Worm (Caenorhabditis elegans) whole organism, late embryonic: ENCODE measurements around the gene ham-3.

Source experiments
- C08G9.2 ChIP-seq: sonication (generic microtip); optimal IDR thresholded peaks from 2 replicates; lab custom pipeline; 2016; ENCODE audit warnings: mild to moderate bottlenecking, missing genetic modification characterization, moderate library complexity, missing compliant biosample characterization
- F13H6.1 ChIP-seq: sonication (generic microtip); optimal IDR thresholded peaks from 2 replicates; lab custom pipeline; 2016; ENCODE audit warnings: missing genetic modification characterization, missing compliant biosample characterization
- K02D7.2 ChIP-seq: sonication (generic microtip); optimal IDR thresholded peaks from 2 replicates; lab custom pipeline; 2017; ENCODE audit warnings: mild to moderate bottlenecking, missing genetic modification characterization, missing compliant biosample characterization
- K09A11.1 ChIP-seq: sonication (generic microtip); optimal IDR thresholded peaks from 2 replicates; lab custom pipeline; 2017; ENCODE audit warnings: antibody characterized with exemption, mild to moderate bottlenecking, missing genetic modification characterization, missing compliant biosample characterization; ENCODE audit not compliant: insufficient read depth
- T23F11.4 ChIP-seq: fragments of 200-800 bp; sonication (Bioruptor generic); optimal IDR thresholded peaks from 2 replicates; lab custom pipeline; 2018; ENCODE audit warnings: mild to moderate bottlenecking, missing genetic modification characterization, missing compliant biosample characterization
- ama-1 ChIP-seq: fragments of 150-350 bp; optimal IDR thresholded peaks from 2 replicates; lab custom pipeline; 2014
- ceh-2 ChIP-seq: sonication (generic microtip); optimal IDR thresholded peaks from 2 replicates; lab custom pipeline; 2016; ENCODE audit warnings: missing genotype, missing genetic modification characterization, missing compliant biosample characterization
- ceh-22 ChIP-seq: sonication (generic microtip); optimal IDR thresholded peaks from 2 replicates; lab custom pipeline; 2017; ENCODE audit warnings: missing biosample characterization, missing genetic modification characterization
- ceh-24 ChIP-seq: sonication (generic microtip); optimal IDR thresholded peaks from 2 replicates; lab custom pipeline; 2016; ENCODE audit warnings: mild to moderate bottlenecking, missing genetic modification characterization, missing compliant biosample characterization
- ceh-30 ChIP-seq: fragments of 150-350 bp; optimal IDR thresholded peaks from 2 replicates; lab custom pipeline; 2014; ENCODE audit warnings: missing biosample characterization, missing genetic modification characterization
- ceh-31 ChIP-seq: sonication (generic microtip); optimal IDR thresholded peaks from 2 replicates; lab custom pipeline; 2016; ENCODE audit warnings: missing genetic modification characterization, missing compliant biosample characterization
- ceh-34 ChIP-seq: sonication (generic microtip); optimal IDR thresholded peaks from 2 replicates; lab custom pipeline; 2016; ENCODE audit warnings: mild to moderate bottlenecking, missing genetic modification characterization, missing compliant biosample characterization
- ceh-48 ChIP-seq: sonication (generic microtip); optimal IDR thresholded peaks from 2 replicates; lab custom pipeline; 2016; ENCODE audit warnings: missing genetic modification characterization, inconsistent platforms, missing compliant biosample characterization
- ceh-9 ChIP-seq: sonication (generic microtip); optimal IDR thresholded peaks from 2 replicates; lab custom pipeline; 2016; ENCODE audit warnings: mild to moderate bottlenecking, missing genetic modification characterization, inconsistent platforms, missing compliant biosample characterization
- ets-4 ChIP-seq: sonication (generic microtip); optimal IDR thresholded peaks from 2 replicates; lab custom pipeline; 2016; ENCODE audit warnings: missing genetic modification characterization, missing compliant biosample characterization
- eyg-1 ChIP-seq: sonication (generic microtip); optimal IDR thresholded peaks from 2 replicates; lab custom pipeline; 2016; ENCODE audit warnings: missing genotype, missing genetic modification characterization, missing compliant biosample characterization
- fkh-10 ChIP-seq: fragments of 150-350 bp; optimal IDR thresholded peaks from 2 replicates; lab custom pipeline; 2014; ENCODE audit warnings: missing biosample characterization, missing genetic modification reagents, missing genetic modification characterization
- fkh-6 ChIP-seq: sonication (generic microtip); optimal IDR thresholded peaks from 2 replicates; lab custom pipeline; 2016; ENCODE audit warnings: missing genetic modification characterization, missing compliant biosample characterization
- hlh-13 ChIP-seq: fragments of 200-800 bp; sonication (Bioruptor generic); optimal IDR thresholded peaks from 2 replicates; lab custom pipeline; 2018; ENCODE audit warnings: mild to moderate bottlenecking, missing genetic modification characterization, missing compliant biosample characterization
- hlh-30 ChIP-seq: sonication (generic microtip); optimal IDR thresholded peaks from 2 replicates; lab custom pipeline; 2017; ENCODE audit warnings: antibody characterized with exemption, missing genetic modification characterization, missing compliant biosample characterization; ENCODE audit not compliant: insufficient read depth
- hlh-6 ChIP-seq: sonication (generic microtip); optimal IDR thresholded peaks from 2 replicates; lab custom pipeline; 2016; ENCODE audit warnings: missing genotype, missing genetic modification characterization, missing compliant biosample characterization
- hlh-8 ChIP-seq: sonication (generic microtip); optimal IDR thresholded peaks from 2 replicates; lab custom pipeline; 2016; ENCODE audit warnings: missing genotype, missing genetic modification characterization, missing compliant biosample characterization
- lim-6 ChIP-seq: sonication (generic microtip); optimal IDR thresholded peaks from 2 replicates; lab custom pipeline; 2016; ENCODE audit warnings: missing genetic modification characterization, missing compliant biosample characterization
- madf-2 ChIP-seq: sonication (generic microtip); optimal IDR thresholded peaks from 2 replicates; lab custom pipeline; 2017; ENCODE audit warnings: missing genetic modification characterization, missing compliant biosample characterization
- mec-3 ChIP-seq: sonication (generic microtip); optimal IDR thresholded peaks from 2 replicates; lab custom pipeline; 2016; ENCODE audit warnings: borderline replicate concordance, missing genetic modification characterization, missing compliant biosample characterization
- nfya-1 ChIP-seq: sonication (generic microtip); optimal IDR thresholded peaks from 2 replicates; lab custom pipeline; 2017; ENCODE audit warnings: missing genetic modification characterization, mild to moderate bottlenecking, missing compliant biosample characterization, antibody characterized with exemption, moderate library complexity
- nhr-232 ChIP-seq: sonication (generic microtip); optimal IDR thresholded peaks from 2 replicates; lab custom pipeline; 2016; ENCODE audit warnings: missing genetic modification characterization, missing compliant biosample characterization
- npax-4 ChIP-seq: sonication (generic microtip); optimal IDR thresholded peaks from 2 replicates; lab custom pipeline; 2016; ENCODE audit warnings: missing genetic modification characterization, missing compliant biosample characterization
- odd-2 ChIP-seq: sonication (generic microtip); optimal IDR thresholded peaks from 2 replicates; lab custom pipeline; 2017; ENCODE audit warnings: antibody characterized with exemption, mild to moderate bottlenecking, missing genetic modification characterization, missing compliant biosample characterization
- pax-1 ChIP-seq: fragments of 150-350 bp; optimal IDR thresholded peaks from 2 replicates; lab custom pipeline; 2014; ENCODE audit warnings: missing biosample characterization, missing genetic modification characterization
- pha-2 ChIP-seq: sonication (generic microtip); optimal IDR thresholded peaks from 2 replicates; lab custom pipeline; 2017; ENCODE audit warnings: mild to moderate bottlenecking, missing genetic modification characterization, missing compliant biosample characterization
- pros-1 ChIP-seq: fragments of 150-350 bp; optimal IDR thresholded peaks from 2 replicates; lab custom pipeline; 2014; ENCODE audit warnings: missing biosample characterization, missing genetic modification reagents, missing genetic modification characterization
- ref-2 ChIP-seq: sonication (generic microtip); optimal IDR thresholded peaks from 2 replicates; lab custom pipeline; 2016; ENCODE audit warnings: missing genetic modification characterization, missing compliant biosample characterization
- rnt-1 ChIP-seq: sonication (generic microtip); optimal IDR thresholded peaks from 2 replicates; lab custom pipeline; 2016; ENCODE audit warnings: missing genetic modification characterization, missing compliant biosample characterization
- sdc-2 ChIP-seq: sonication (generic microtip); optimal IDR thresholded peaks from 2 replicates; lab custom pipeline; 2016; ENCODE audit warnings: missing genotype, missing genetic modification characterization, missing compliant biosample characterization
- sox-4 ChIP-seq: sonication (generic microtip); optimal IDR thresholded peaks from 2 replicates; lab custom pipeline; 2017; ENCODE audit warnings: mild to moderate bottlenecking, missing genetic modification characterization, inconsistent platforms, missing compliant biosample characterization
- syd-9 ChIP-seq: sonication (generic microtip); optimal IDR thresholded peaks from 2 replicates; lab custom pipeline; 2016; ENCODE audit warnings: mild to moderate bottlenecking, missing genetic modification characterization, moderate library complexity, missing compliant biosample characterization
- tbx-2 ChIP-seq: sonication (generic microtip); optimal IDR thresholded peaks from 2 replicates; lab custom pipeline; 2016; ENCODE audit warnings: missing genetic modification characterization, missing compliant biosample characterization
- tbx-7 ChIP-seq: sonication (generic microtip); optimal IDR thresholded peaks from 2 replicates; lab custom pipeline; 2016; ENCODE audit warnings: missing genotype, missing genetic modification characterization, missing compliant biosample characterization
- ttx-3 ChIP-seq: sonication (generic microtip); optimal IDR thresholded peaks from 2 replicates; lab custom pipeline; 2016; ENCODE audit warnings: missing genetic modification reagents, missing genetic modification characterization, missing compliant biosample characterization
- unc-3 ChIP-seq, 2 experiments: fragments of 200-800 bp in 1 of 2; sonication (Bioruptor generic) in 1 of 2; sonication (generic microtip) in 1 of 2; conservative IDR thresholded peaks in 1 of 2; optimal IDR thresholded peaks in 1 of 2; 2 replicates each; pipeline versions ENCODE4 v1.3.6 to Lab custom; 2016 to 2022; ENCODE audit warnings: missing compliant biosample characterization in 2 of 2, missing genetic modification characterization in 2 of 2, missing genetic modification reagents in 1 of 2
- unc-42 ChIP-seq: sonication (generic microtip); optimal IDR thresholded peaks from 2 replicates; lab custom pipeline; 2016; ENCODE audit warnings: missing genotype, missing genetic modification characterization, missing compliant biosample characterization
- unc-55 ChIP-seq: sonication (generic microtip); optimal IDR thresholded peaks from 2 replicates; lab custom pipeline; 2017; ENCODE audit warnings: missing biosample characterization, missing genetic modification reagents, missing genetic modification characterization
- ztf-16 ChIP-seq: sonication (generic microtip); optimal IDR thresholded peaks from 2 replicates; lab custom pipeline; 2017; ENCODE audit warnings: missing genetic modification characterization, missing compliant biosample characterization

The ham-3 gene

ce11 chrIII:10094538-10094937 is 26.0 kb upstream of the ham-3 start:
- TF ChIP-seq odd-2 (tag; lab: Kevin White, UChicago), result no peak
- TF ChIP-seq fkh-6 (tag; lab: Kevin White, UChicago), result peak; percentile 17
- TF ChIP-seq ceh-48 (tag; lab: Kevin White, UChicago), result peak; percentile 15
- TF ChIP-seq ceh-30 (tag; lab: Kevin White, UChicago), result no peak
- peak; percentile 15 for TF ChIP-seq nhr-232 (tag; lab: Kevin White, UChicago)
- no peak for TF ChIP-seq unc-42 (tag; lab: Kevin White, UChicago)
- TF ChIP-seq pax-1 (tag; lab: Kevin White, UChicago), result no peak
- TF ChIP-seq madf-2, result peak; percentile 25
- no peak for TF ChIP-seq npax-4
- peak; percentile 41 for TF ChIP-seq ceh-22
- TF ChIP-seq mec-3 (tag; lab: Kevin White, UChicago), result peak; percentile 2
- peak; percentile 77 for TF ChIP-seq nfya-1
- TF ChIP-seq ceh-34 (tag; lab: Kevin White, UChicago), result peak; percentile 57
- TF ChIP-seq pros-1 (tag; lab: Kevin White, UChicago), result peak; percentile 26
- no peak for TF ChIP-seq ceh-24 (tag; lab: Kevin White, UChicago)
- TF ChIP-seq unc-3 (GFP tag; conservative IDR thresholded peaks at IDR 0.05; lab: Robert Waterston, UW), result no peak
- TF ChIP-seq unc-3 (tag; optimal IDR thresholded peaks at IDR 0.05; lab: Kevin White, UChicago), result no peak
- TF ChIP-seq ztf-16, result no peak
- peak; percentile 58 for TF ChIP-seq rnt-1 (tag; lab: Kevin White, UChicago)
- TF ChIP-seq ceh-31 (tag; lab: Kevin White, UChicago), result peak; percentile 66
- TF ChIP-seq hlh-8 (tag; lab: Kevin White, UChicago), result no peak
- TF ChIP-seq ceh-2 (tag; lab: Kevin White, UChicago), result peak; percentile 2
- peak; percentile 11 for TF ChIP-seq sox-4 (tag; lab: Kevin White, UChicago)
- no peak for TF ChIP-seq tbx-7 (tag; lab: Kevin White, UChicago)
- peak; percentile 72 for TF ChIP-seq hlh-6 (tag; lab: Kevin White, UChicago)
- no peak for TF ChIP-seq lim-6 (tag; lab: Kevin White, UChicago)
- TF ChIP-seq ama-1 (lab: Kevin White, UChicago), result no peak
- TF ChIP-seq eyg-1 (tag; lab: Kevin White, UChicago), result peak; percentile 46
- peak; percentile 59 for TF ChIP-seq pha-2 (tag; lab: Kevin White, UChicago)
- peak; percentile 54 for TF ChIP-seq C08G9.2 (tag; lab: Kevin White, UChicago)
- TF ChIP-seq syd-9 (tag; lab: Kevin White, UChicago), result peak; percentile 35
- TF ChIP-seq F13H6.1 (tag; lab: Kevin White, UChicago), result peak; percentile 57
- peak; percentile 73 for TF ChIP-seq ref-2 (tag; lab: Kevin White, UChicago)
- TF ChIP-seq ttx-3 (tag; lab: Kevin White, UChicago), result no peak
- no peak for TF ChIP-seq fkh-10 (GFP tag; lab: Kevin White, UChicago)
- peak; percentile 53 for TF ChIP-seq T23F11.4 (GFP tag; lab: Kevin White, UChicago)
- no peak for TF ChIP-seq unc-55 (GFP tag; lab: Kevin White, UChicago)
- peak; percentile 20 for TF ChIP-seq ets-4 (tag; lab: Kevin White, UChicago)
- TF ChIP-seq hlh-30 (tag; lab: Kevin White, UChicago), result no peak
- peak; percentile 40 for TF ChIP-seq sdc-2 (tag; lab: Kevin White, UChicago)
- TF ChIP-seq ceh-9 (tag; lab: Kevin White, UChicago), result no peak
- peak; percentile 60 for TF ChIP-seq tbx-2 (tag; lab: Kevin White, UChicago)
- TF ChIP-seq K02D7.2 (tag; lab: Kevin White, UChicago), result no peak
- TF ChIP-seq hlh-13 (GFP tag; lab: Kevin White, UChicago), result no peak
- TF ChIP-seq K09A11.1 (tag; lab: Kevin White, UChicago), result no peak
